Worm (Caenorhabditis elegans) whole organism, young adult: ENCODE results near the gene saeg-1.

ENCODE experiments used
- Y67H2A.10 ChIP-seq: fragments of 200-800 bp; sonication (Bioruptor generic); conservative IDR thresholded peaks from 2 replicates; pipeline ENCODE4 v1.3.6; 2022; ENCODE audit warnings: missing genetic modification reagents, missing genetic modification characterization, missing compliant biosample characterization
- Y95B8A.8 ChIP-seq: fragments of 200-800 bp; sonication (Bioruptor generic); IDR thresholded peaks from 2 replicates; pipeline ENCODE4 v1.3.6; 2022; ENCODE audit warnings: missing genetic modification reagents, missing genetic modification characterization, missing compliant biosample characterization
- ama-1 ChIP-seq, 3 experiments: fragments of 150-350 bp in 1 of 3; sonication (generic microtip) in 2 of 3; optimal IDR thresholded peaks; 2 replicates each; lab custom pipeline; 2014 to 2018; ENCODE audit warnings: missing biosample characterization in 2 of 3, missing genetic modification characterization in 2 of 3, missing genetic modification reagents in 2 of 3
- chd-7 ChIP-seq: sonication (generic microtip); optimal IDR thresholded peaks from 2 replicates; lab custom pipeline; 2016; ENCODE audit warnings: mild to moderate bottlenecking, missing genetic modification characterization, moderate library complexity, missing compliant biosample characterization
- egrh-3 ChIP-seq: fragments of 200-800 bp; sonication (Bioruptor generic); IDR thresholded peaks from 2 replicates; pipeline ENCODE4 v1.3.6; 2022; ENCODE audit warnings: missing genetic modification reagents, missing genetic modification characterization, missing compliant biosample characterization
- him-1 ChIP-seq: sonication (generic microtip); optimal IDR thresholded peaks from 2 replicates; lab custom pipeline; 2016; ENCODE audit warnings: missing genotype, missing genetic modification reagents, missing genetic modification characterization, missing compliant biosample characterization
- snpc-3.4 ChIP-seq: sonication (generic microtip); optimal IDR thresholded peaks from 2 replicates; lab custom pipeline; 2017; ENCODE audit warnings: missing genetic modification characterization, mild to moderate bottlenecking, missing compliant biosample characterization, antibody characterized with exemption, moderate library complexity, missing genotype, missing genetic modification reagents
- snpc-4 ChIP-seq, 5 experiments: fragments of 150-350 bp in 1 of 5; sonication (generic microtip) in 4 of 5; optimal IDR thresholded peaks; 2 replicates each; lab custom pipeline; 2014 to 2018; ENCODE audit warnings: missing genetic modification characterization in 5 of 5, missing biosample characterization in 3 of 5, antibody characterized with exemption in 2 of 5, mild to moderate bottlenecking in 2 of 5, missing compliant biosample characterization in 2 of 5, missing genotype in 2 of 5, moderate library complexity in 2 of 5, missing genetic modification reagents in 1 of 5
- unc-62 ChIP-seq: fragments of 150-350 bp; optimal IDR thresholded peaks from 2 replicates; lab custom pipeline; 2014; ENCODE audit warnings: missing biosample characterization, missing genetic modification reagents, missing genetic modification characterization

- no peak for TF ChIP-seq unc-62 (GFP tag; lab: Kevin White, UChicago)
- TF ChIP-seq chd-7 (tag; lab: Kevin White, UChicago): no peak
- no peak for TF ChIP-seq Y67H2A.10 (GFP tag; lab: Robert Waterston, UW)
- no peak for TF ChIP-seq him-1 (tag; lab: Kevin White, UChicago)
- no peak for TF ChIP-seq egrh-3 (GFP tag; lab: Robert Waterston, UW)
- no peak for TF ChIP-seq snpc-4 (GFP tag; optimal IDR thresholded peaks at IDR 0.05; lab: Kevin White, UChicago)
- no peak for TF ChIP-seq snpc-4 (tag; optimal IDR thresholded peaks at IDR 0.05; lab: Kevin White, UChicago)
- no peak for TF ChIP-seq snpc-3.4 (tag; lab: Kevin White, UChicago)
- TF ChIP-seq Y95B8A.8 (GFP tag; lab: Robert Waterston, UW): no peak
- no peak for TF ChIP-seq ama-1 (optimal IDR thresholded peaks at IDR 0.05; lab: Kevin White, UChicago)
- TF ChIP-seq ama-1 (GFP tag; optimal IDR thresholded peaks at IDR 0.05; lab: Kevin White, UChicago): no peak
Measured at ce11 chrV:10876512-10876911, 11.0 kb upstream of the saeg-1 start.
